Worm (Caenorhabditis elegans) whole organism, late embryonic: Measurements from ENCODE around the gene W08F4.10.
"Not testable (repeated sequence)": the region's sequence is repeated elsewhere in the genome, so short reads cannot be mapped to it uniquely, and the experiment has no call there.

ENCODE experiments used
- K02D7.2 ChIP-seq: sonication (generic microtip); optimal IDR thresholded peaks from 2 replicates; lab custom pipeline; 2017; ENCODE audit warnings: mild to moderate bottlenecking, missing genetic modification characterization, missing compliant biosample characterization
- K09A11.1 ChIP-seq: sonication (generic microtip); optimal IDR thresholded peaks from 2 replicates; lab custom pipeline; 2017; ENCODE audit warnings: antibody characterized with exemption, mild to moderate bottlenecking, missing genetic modification characterization, missing compliant biosample characterization; ENCODE audit not compliant: insufficient read depth
- ama-1 ChIP-seq: fragments of 150-350 bp; optimal IDR thresholded peaks from 2 replicates; lab custom pipeline; 2014
- ceh-14 ChIP-seq: sonication (generic microtip); optimal IDR thresholded peaks from 2 replicates; lab custom pipeline; 2016; ENCODE audit warnings: missing genotype, missing genetic modification characterization, missing compliant biosample characterization
- ceh-34 ChIP-seq: sonication (generic microtip); optimal IDR thresholded peaks from 2 replicates; lab custom pipeline; 2016; ENCODE audit warnings: mild to moderate bottlenecking, missing genetic modification characterization, missing compliant biosample characterization
- ceh-48 ChIP-seq: sonication (generic microtip); optimal IDR thresholded peaks from 2 replicates; lab custom pipeline; 2016; ENCODE audit warnings: missing genetic modification characterization, inconsistent platforms, missing compliant biosample characterization
- ceh-6 ChIP-seq: fragments of 200-800 bp; sonication (Bioruptor generic); optimal IDR thresholded peaks from 2 replicates; lab custom pipeline; 2018; ENCODE audit warnings: mild to moderate bottlenecking, missing genetic modification characterization, missing compliant biosample characterization
- dve-1 ChIP-seq: sonication (generic microtip); optimal IDR thresholded peaks from 2 replicates; lab custom pipeline; 2017; ENCODE audit warnings: antibody characterized with exemption, mild to moderate bottlenecking, missing genetic modification characterization, missing compliant biosample characterization
- eyg-1 ChIP-seq: sonication (generic microtip); optimal IDR thresholded peaks from 2 replicates; lab custom pipeline; 2016; ENCODE audit warnings: missing genotype, missing genetic modification characterization, missing compliant biosample characterization
- fkh-10 ChIP-seq: fragments of 150-350 bp; optimal IDR thresholded peaks from 2 replicates; lab custom pipeline; 2014; ENCODE audit warnings: missing biosample characterization, missing genetic modification reagents, missing genetic modification characterization
- fkh-6 ChIP-seq: sonication (generic microtip); optimal IDR thresholded peaks from 2 replicates; lab custom pipeline; 2016; ENCODE audit warnings: missing genetic modification characterization, missing compliant biosample characterization
- gmeb-2 ChIP-seq: sonication (generic microtip); optimal IDR thresholded peaks from 2 replicates; lab custom pipeline; 2016; ENCODE audit warnings: missing genetic modification characterization, inconsistent platforms, missing compliant biosample characterization
- hlh-13 ChIP-seq: fragments of 200-800 bp; sonication (Bioruptor generic); optimal IDR thresholded peaks from 2 replicates; lab custom pipeline; 2018; ENCODE audit warnings: mild to moderate bottlenecking, missing genetic modification characterization, missing compliant biosample characterization
- hlh-30 ChIP-seq: sonication (generic microtip); optimal IDR thresholded peaks from 2 replicates; lab custom pipeline; 2017; ENCODE audit warnings: antibody characterized with exemption, missing genetic modification characterization, missing compliant biosample characterization; ENCODE audit not compliant: insufficient read depth
- hlh-6 ChIP-seq: sonication (generic microtip); optimal IDR thresholded peaks from 2 replicates; lab custom pipeline; 2016; ENCODE audit warnings: missing genotype, missing genetic modification characterization, missing compliant biosample characterization
- lin-11 ChIP-seq: fragments of 200-800 bp; sonication (Bioruptor generic); optimal IDR thresholded peaks from 2 replicates; lab custom pipeline; 2018; ENCODE audit warnings: mild to moderate bottlenecking, missing genetic modification characterization, missing compliant biosample characterization
- mec-3 ChIP-seq: sonication (generic microtip); optimal IDR thresholded peaks from 2 replicates; lab custom pipeline; 2016; ENCODE audit warnings: borderline replicate concordance, missing genetic modification characterization, missing compliant biosample characterization
- nfya-1 ChIP-seq: sonication (generic microtip); optimal IDR thresholded peaks from 2 replicates; lab custom pipeline; 2017; ENCODE audit warnings: missing genetic modification characterization, mild to moderate bottlenecking, missing compliant biosample characterization, antibody characterized with exemption, moderate library complexity
- nhr-11 ChIP-seq: fragments of 150-350 bp; optimal IDR thresholded peaks from 2 replicates; lab custom pipeline; 2014; ENCODE audit warnings: missing biosample characterization, missing genetic modification characterization
- odd-2 ChIP-seq: sonication (generic microtip); optimal IDR thresholded peaks from 2 replicates; lab custom pipeline; 2017; ENCODE audit warnings: antibody characterized with exemption, mild to moderate bottlenecking, missing genetic modification characterization, missing compliant biosample characterization
- pag-3 ChIP-seq: sonication (generic microtip); optimal IDR thresholded peaks from 2 replicates; lab custom pipeline; 2016; ENCODE audit warnings: missing compliant biosample characterization, missing genetic modification characterization, borderline replicate concordance
- pax-1 ChIP-seq: fragments of 150-350 bp; optimal IDR thresholded peaks from 2 replicates; lab custom pipeline; 2014; ENCODE audit warnings: missing biosample characterization, missing genetic modification characterization
- pha-2 ChIP-seq: sonication (generic microtip); optimal IDR thresholded peaks from 2 replicates; lab custom pipeline; 2017; ENCODE audit warnings: mild to moderate bottlenecking, missing genetic modification characterization, missing compliant biosample characterization
- pha-4 ChIP-seq: fragments of 150-350 bp; optimal IDR thresholded peaks from 2 replicates; lab custom pipeline; 2018; ENCODE audit warnings: missing biosample characterization, missing genetic modification reagents, missing genetic modification characterization
- ref-2 ChIP-seq: sonication (generic microtip); optimal IDR thresholded peaks from 2 replicates; lab custom pipeline; 2016; ENCODE audit warnings: missing genetic modification characterization, missing compliant biosample characterization
- rnt-1 ChIP-seq: sonication (generic microtip); optimal IDR thresholded peaks from 2 replicates; lab custom pipeline; 2016; ENCODE audit warnings: missing genetic modification characterization, missing compliant biosample characterization
- sdc-2 ChIP-seq: sonication (generic microtip); optimal IDR thresholded peaks from 2 replicates; lab custom pipeline; 2016; ENCODE audit warnings: missing genotype, missing genetic modification characterization, missing compliant biosample characterization
- sox-2 ChIP-seq: fragments of 200-800 bp; sonication (Bioruptor generic); IDR thresholded peaks from 2 replicates; pipeline ENCODE4 v1.3.6; 2022; ENCODE audit warnings: missing genetic modification reagents, missing genetic modification characterization, missing compliant biosample characterization
- syd-9 ChIP-seq: sonication (generic microtip); optimal IDR thresholded peaks from 2 replicates; lab custom pipeline; 2016; ENCODE audit warnings: mild to moderate bottlenecking, missing genetic modification characterization, moderate library complexity, missing compliant biosample characterization
- tbx-2 ChIP-seq: sonication (generic microtip); optimal IDR thresholded peaks from 2 replicates; lab custom pipeline; 2016; ENCODE audit warnings: missing genetic modification characterization, missing compliant biosample characterization
- ttx-3 ChIP-seq: sonication (generic microtip); optimal IDR thresholded peaks from 2 replicates; lab custom pipeline; 2016; ENCODE audit warnings: missing genetic modification reagents, missing genetic modification characterization, missing compliant biosample characterization
- unc-86 ChIP-seq: sonication (generic microtip); optimal IDR thresholded peaks from 2 replicates; lab custom pipeline; 2016; ENCODE audit warnings: missing genetic modification characterization, missing compliant biosample characterization
- zip-5 ChIP-seq: sonication (generic microtip); optimal IDR thresholded peaks from 2 replicates; lab custom pipeline; 2016; ENCODE audit warnings: missing genetic modification characterization, missing compliant biosample characterization
- ztf-16 ChIP-seq: sonication (generic microtip); optimal IDR thresholded peaks from 2 replicates; lab custom pipeline; 2017; ENCODE audit warnings: missing genetic modification characterization, missing compliant biosample characterization

The W08F4.10 gene

ce11 chrII:621141-621540 lies 30.1 kb upstream of the W08F4.10 start:
- TF ChIP-seq pag-3 (tag; lab: Kevin White, UChicago), result no peak
- no peak for TF ChIP-seq lin-11 (tag; lab: Kevin White, UChicago)
- TF ChIP-seq zip-5 (tag; lab: Kevin White, UChicago), result no peak
- TF ChIP-seq ceh-14 (tag; lab: Kevin White, UChicago), result no peak
- no peak for TF ChIP-seq sox-2 (GFP tag; lab: Robert Waterston, UW)
- no peak for TF ChIP-seq ama-1 (lab: Kevin White, UChicago)
- TF ChIP-seq ceh-34 (tag; lab: Kevin White, UChicago), result no peak
- no peak for TF ChIP-seq mec-3 (tag; lab: Kevin White, UChicago)
- TF ChIP-seq fkh-6 (tag; lab: Kevin White, UChicago), result no peak
- TF ChIP-seq, all 69 proteins: peak for 0

DNA sequence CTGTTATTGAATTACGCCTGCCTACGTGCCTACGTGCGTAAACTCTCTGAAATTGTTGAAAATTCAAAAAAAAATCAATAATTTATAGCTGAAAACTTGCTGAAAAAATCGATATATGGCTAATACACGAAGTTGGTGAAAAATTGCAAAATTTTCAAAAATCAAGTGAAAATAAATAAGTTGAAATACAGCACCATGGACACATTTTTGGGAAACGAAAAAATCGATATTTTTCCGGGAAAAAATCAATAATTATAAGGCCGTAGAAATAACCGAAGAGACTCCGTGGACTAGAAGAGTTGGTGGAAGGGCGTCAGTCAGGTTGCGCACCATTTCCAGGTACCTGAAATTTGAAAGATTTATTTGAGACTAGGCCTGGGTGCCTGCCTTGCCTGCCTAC lies 23.7 kb upstream of the W08F4.10 start:
- peak; percentile 48 for TF ChIP-seq ceh-48
- TF ChIP-seq ttx-3 (tag; lab: Kevin White, UChicago), result no peak

ce11 chrII:612361-612760 lies 21.4 kb upstream of the W08F4.10 start, which contains the start of gene clec-118:
clec-118 (minus strand) TSS chrII:612461.
- not testable (repeated sequence) for TF ChIP-seq tbx-2 (tag; lab: Kevin White, UChicago); nhr-11; ref-2 (tag; lab: Kevin White, UChicago)

ce11 chrII:608757-609156 lies 17.7 kb upstream of the W08F4.10 start, which contains the start of gene W04H10.1:
W04H10.1 (plus strand) TSS chrII:609057.
- TF ChIP-seq ztf-16 (tag; lab: Kevin White, UChicago) (no peak), ama-1 (lab: Kevin White, UChicago) (no peak), ttx-3 (tag; lab: Kevin White, UChicago) (no peak), tbx-2 (tag; lab: Kevin White, UChicago) (no peak), pax-1 (tag; lab: Kevin White, UChicago) (no peak), pag-3 (tag; lab: Kevin White, UChicago) (no peak), hlh-30 (tag; lab: Kevin White, UChicago) (no peak), ceh-14 (tag; lab: Kevin White, UChicago) (no peak), hlh-13 (no peak)
- TF ChIP-seq, all 69 proteins: peak for 0

- TF ChIP-seq hlh-6 (tag; lab: Kevin White, UChicago), result no peak
- peak; percentile 18 for TF ChIP-seq hlh-30 (tag; lab: Kevin White, UChicago)
Observed at ce11 chrII:608341-608740, 17.3 kb upstream of the W08F4.10 start, which contains the start of gene W04H10.6. W04H10.6 (minus strand) TSS chrII:608441.

DNA sequence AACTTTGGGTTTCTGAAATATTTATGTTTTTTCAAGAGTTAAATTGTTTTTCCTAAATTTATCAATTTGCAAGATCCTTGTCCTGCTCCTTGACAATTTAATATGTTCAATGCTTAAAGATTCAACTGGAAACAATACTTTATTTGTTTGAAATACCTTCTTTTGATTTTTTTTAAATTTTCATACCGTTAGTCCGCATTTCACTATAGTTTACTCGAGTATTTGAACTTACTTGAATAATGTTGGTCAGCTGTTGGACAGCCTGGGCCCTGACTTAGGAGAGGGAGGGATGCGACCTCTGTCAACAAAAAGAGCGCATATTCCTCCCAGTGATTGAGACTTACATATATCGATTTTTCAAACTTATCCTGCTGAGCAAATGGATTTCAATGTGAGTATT lies 15.0 kb upstream of the W08F4.10 start, which contains the start of gene W04H10.5:
Gene W04H10.5, plus strand, starts transcription at position 301 of the 400 bp plus-strand sequence.
- TF ChIP-seq zip-5 (tag; lab: Kevin White, UChicago) (no peak), fkh-6 (tag; lab: Kevin White, UChicago) (no peak), ref-2 (tag; lab: Kevin White, UChicago) (no peak)
- TF ChIP-seq, all 69 proteins: peak for 0

ce11 chrII:605267-605666 lies 14.3 kb upstream of the W08F4.10 start, which contains the start of gene W04H10.2:
W04H10.2 (plus strand) TSS chrII:605567.
- no peak for TF ChIP-seq fkh-10 (GFP tag; lab: Kevin White, UChicago)
- no peak for TF ChIP-seq K09A11.1 (tag; lab: Kevin White, UChicago)
- TF ChIP-seq rnt-1 (tag; lab: Kevin White, UChicago), result no peak
- no peak for TF ChIP-seq sdc-2 (tag; lab: Kevin White, UChicago)
- TF ChIP-seq pha-2, result no peak
- TF ChIP-seq pha-4 (tag; lab: Kevin White, UChicago), result no peak
- no peak for TF ChIP-seq nfya-1
- TF ChIP-seq odd-2 (tag; lab: Kevin White, UChicago), result no peak
- no peak for TF ChIP-seq unc-86 (tag; lab: Kevin White, UChicago)
- TF ChIP-seq dve-1 (tag; lab: Kevin White, UChicago), result no peak
- TF ChIP-seq eyg-1, result no peak
- TF ChIP-seq K02D7.2 (tag; lab: Kevin White, UChicago), result no peak
- TF ChIP-seq syd-9 (tag; lab: Kevin White, UChicago), result no peak
- TF ChIP-seq mec-3 (tag; lab: Kevin White, UChicago), result no peak
- TF ChIP-seq ceh-6 (GFP tag; lab: Kevin White, UChicago), result no peak
- no peak for TF ChIP-seq gmeb-2 (tag; lab: Kevin White, UChicago)
- TF ChIP-seq zip-5 (tag; lab: Kevin White, UChicago), result no peak
- no peak for TF ChIP-seq fkh-6 (tag; lab: Kevin White, UChicago)
